Fruit fly (Drosophila melanogaster) whole organism, embryonic: ENCODE results near the gene CG42554.

Experiments
- Bdp1 ChIP-seq: fragments of 200-800 bp; sonication (Bioruptor generic); optimal IDR thresholded peaks from 3 replicates; lab custom pipeline; 2016; ENCODE audit warnings: missing biosample characterization, missing genetic modification characterization
- C15 ChIP-seq: fragments of 200-800 bp; sonication (Bioruptor generic); IDR thresholded peaks from 3 replicates; pipeline ENCODE4 v1.3.6; 2022; ENCODE audit warnings: missing biosample characterization, missing genetic modification characterization
- CG10209 ChIP-seq: fragments of 200-800 bp; sonication (Bioruptor generic); optimal IDR thresholded peaks from 3 replicates; lab custom pipeline; 2017; ENCODE audit warnings: missing biosample characterization, mild to moderate bottlenecking, missing genetic modification characterization, missing genetic modification reagents
- CG11093 ChIP-seq: fragments of 200-800 bp; sonication (Bioruptor generic); IDR thresholded peaks from 3 replicates; pipeline ENCODE4 v1.3.6; 2022; ENCODE audit warnings: missing biosample characterization, missing genetic modification characterization
- CG11247 ChIP-seq: fragments of 200-800 bp; sonication (Bioruptor generic); IDR thresholded peaks from 2 replicates; pipeline ENCODE4 v1.3.6; 2022; ENCODE audit warnings: missing biosample characterization, missing genetic modification characterization
- CG11560 ChIP-seq: fragments of 200-800 bp; sonication (Bioruptor generic); IDR thresholded peaks from 3 replicates; pipeline ENCODE4 v1.3.6; 2022; ENCODE audit warnings: missing biosample characterization, missing genetic modification characterization
- CG12071 ChIP-seq: fragments of 200-800 bp; sonication (Bioruptor generic); optimal IDR thresholded peaks from 3 replicates; lab custom pipeline; 2018; ENCODE audit warnings: missing biosample characterization, mild to moderate bottlenecking, missing genetic modification characterization
- CG12659 ChIP-seq: fragments of 200-800 bp; sonication (Bioruptor generic); optimal IDR thresholded peaks from 3 replicates; lab custom pipeline; 2017; ENCODE audit warnings: mild to moderate bottlenecking, missing biosample characterization, missing genetic modification reagents, missing genetic modification characterization
- CG17568 ChIP-seq: fragments of 200-800 bp; sonication (Bioruptor generic); optimal IDR thresholded peaks from 2 replicates; lab custom pipeline; 2018; ENCODE audit warnings: missing biosample characterization, mild to moderate bottlenecking, missing genetic modification characterization, moderate library complexity
- CG18599 ChIP-seq: fragments of 200-800 bp; sonication (Bioruptor generic); optimal IDR thresholded peaks from 3 replicates; lab custom pipeline; 2017; ENCODE audit warnings: missing biosample characterization, missing genetic modification characterization, mild to moderate bottlenecking, moderate library complexity, missing genetic modification reagents
- CG18619 ChIP-seq: fragments of 200-800 bp; sonication (Bioruptor generic); optimal IDR thresholded peaks from 3 replicates; lab custom pipeline; 2017; ENCODE audit warnings: missing biosample characterization, mild to moderate bottlenecking, missing genetic modification characterization
- CG2120 ChIP-seq: fragments of 200-800 bp; sonication (Bioruptor generic); optimal IDR thresholded peaks from 3 replicates; lab custom pipeline; 2016; ENCODE audit warnings: missing biosample characterization, missing genetic modification characterization
- CG2712 ChIP-seq: fragments of 200-800 bp; optimal IDR thresholded peaks from 3 replicates; lab custom pipeline; 2019; ENCODE audit warnings: missing biosample characterization, mild to moderate bottlenecking, missing genetic modification characterization, moderate library complexity
- CG32532 ChIP-seq: fragments of 200-800 bp; sonication (Bioruptor generic); IDR thresholded peaks from 2 replicates; pipeline ENCODE4 v1.3.6; 2022; ENCODE audit warnings: missing biosample characterization, missing genetic modification characterization
- CG32772 ChIP-seq: fragments of 200-800 bp; sonication (Bioruptor generic); IDR thresholded peaks from 2 replicates; pipeline ENCODE4 v1.3.6; 2022; ENCODE audit warnings: missing biosample characterization, missing genetic modification characterization
- CG34224 ChIP-seq: fragments of 200-800 bp; sonication (Bioruptor generic); IDR thresholded peaks from 3 replicates; pipeline ENCODE4 v1.3.6; 2022; ENCODE audit warnings: missing biosample characterization, missing genetic modification characterization; ENCODE audit not compliant: partially characterized antibody
- CG3995 ChIP-seq: fragments of 200-800 bp; sonication (Bioruptor generic); optimal IDR thresholded peaks from 3 replicates; lab custom pipeline; 2016; ENCODE audit warnings: missing biosample characterization, missing genetic modification characterization
- CG4404 ChIP-seq: fragments of 200-800 bp; sonication (Bioruptor generic); IDR thresholded peaks from 2 replicates; pipeline ENCODE4 v1.3.6; 2022; ENCODE audit warnings: missing biosample characterization, missing genetic modification characterization
- CG6654 ChIP-seq: fragments of 200-800 bp; sonication (Bioruptor generic); optimal IDR thresholded peaks from 2 replicates; lab custom pipeline; 2017; ENCODE audit warnings: missing biosample characterization, mild to moderate bottlenecking, missing genetic modification characterization
- CG7963 ChIP-seq: fragments of 200-800 bp; sonication (Bioruptor generic); IDR thresholded peaks from 3 replicates; pipeline ENCODE4 v1.3.6; 2022; ENCODE audit warnings: missing biosample characterization, missing genetic modification characterization; ENCODE audit not compliant: partially characterized antibody
- CG8290 ChIP-seq, 3 experiments: fragments of 200-800 bp; sonication (Bioruptor generic); optimal IDR thresholded peaks; 2 replicates each; lab custom pipeline; 2016 to 2019; ENCODE audit warnings: missing biosample characterization in 3 of 3, missing genetic modification characterization in 3 of 3, mild to moderate bottlenecking in 2 of 3, moderate library complexity in 1 of 3
- CG8924 ChIP-seq: fragments of 200-800 bp; optimal IDR thresholded peaks from 3 replicates; lab custom pipeline; 2019; ENCODE audit warnings: missing biosample characterization, mild to moderate bottlenecking, missing genetic modification characterization, moderate library complexity
- Dad ChIP-seq: fragments of 200-800 bp; sonication (Bioruptor generic); optimal IDR thresholded peaks from 3 replicates; lab custom pipeline; 2016; ENCODE audit warnings: missing biosample characterization, missing genetic modification characterization
- Eip74EF ChIP-seq, 2 experiments: fragments of 200-800 bp in 1 of 2; fragments of >200 bp in 1 of 2; sonication (Bioruptor generic) in 1 of 2; optimal IDR thresholded peaks; 2 replicates each; lab custom pipeline; 2017 to 2019; ENCODE audit warnings: missing biosample characterization in 2 of 2, missing genetic modification characterization in 2 of 2, mild to moderate bottlenecking in 1 of 2, moderate library complexity in 1 of 2
- Ets97D ChIP-seq: fragments of 200-800 bp; sonication (Bioruptor generic); optimal IDR thresholded peaks from 3 replicates; lab custom pipeline; 2016; ENCODE audit warnings: missing biosample characterization, missing genetic modification characterization
- Fer2 ChIP-seq: fragments of 200-800 bp; sonication (Bioruptor generic); optimal IDR thresholded peaks from 2 replicates; lab custom pipeline; 2018; ENCODE audit warnings: missing biosample characterization, mild to moderate bottlenecking, missing genetic modification characterization, moderate library complexity
- H15 ChIP-seq: fragments of 200-800 bp; sonication (Bioruptor generic); IDR thresholded peaks from 3 replicates; pipeline ENCODE4 v1.3.6; 2022; ENCODE audit warnings: missing biosample characterization, missing genetic modification characterization
- H2.0 ChIP-seq: fragments of 200-800 bp; sonication (Bioruptor generic); IDR thresholded peaks from 2 replicates; pipeline ENCODE4 v1.3.6; 2022; ENCODE audit warnings: missing biosample characterization, missing genetic modification characterization
- MESR4 ChIP-seq: fragments of 200-800 bp; sonication (Bioruptor generic); optimal IDR thresholded peaks from 2 replicates; lab custom pipeline; 2018; ENCODE audit warnings: missing biosample characterization, mild to moderate bottlenecking, missing genetic modification characterization, moderate library complexity
- NK7.1 ChIP-seq: fragments of 200-800 bp; sonication (Bioruptor generic); optimal IDR thresholded peaks from 3 replicates; lab custom pipeline; 2016; ENCODE audit warnings: missing biosample characterization, missing genetic modification characterization
- Nf-YA ChIP-seq: fragments of 200-800 bp; sonication (Bioruptor generic); IDR thresholded peaks from 2 replicates; pipeline ENCODE4 v1.3.6; 2022; ENCODE audit warnings: missing biosample characterization, missing genetic modification characterization
- Nf-YB ChIP-seq: fragments of 200-800 bp; sonication (Bioruptor generic); optimal IDR thresholded peaks from 3 replicates; lab custom pipeline; 2019; ENCODE audit warnings: missing biosample characterization, mild to moderate bottlenecking, missing genetic modification characterization, moderate library complexity
- Side ChIP-seq: fragments of 200-800 bp; sonication (Bioruptor generic); optimal IDR thresholded peaks from 2 replicates; lab custom pipeline; 2016; ENCODE audit warnings: missing biosample characterization, missing genetic modification characterization
- Six4 ChIP-seq: fragments of 200-800 bp; sonication (Bioruptor generic); optimal IDR thresholded peaks from 2 replicates; lab custom pipeline; 2016; ENCODE audit warnings: missing biosample characterization, missing genetic modification characterization
- Sry-δ ChIP-seq: fragments of 200-800 bp; sonication (Bioruptor generic); optimal IDR thresholded peaks from 2 replicates; lab custom pipeline; 2016; ENCODE audit warnings: missing biosample characterization, missing genetic modification characterization
- abd-A ChIP-seq: fragments of 200-800 bp; sonication (Bioruptor generic); optimal IDR thresholded peaks from 3 replicates; lab custom pipeline; 2019; ENCODE audit warnings: missing biosample characterization, mild to moderate bottlenecking, missing genetic modification characterization, moderate library complexity
- aop ChIP-seq: fragments of 200-800 bp; sonication (Bioruptor generic); IDR thresholded peaks from 2 replicates; pipeline ENCODE4 v1.3.6; 2022; ENCODE audit warnings: missing biosample characterization, missing genetic modification characterization
- cato ChIP-seq: fragments of 200-800 bp; sonication (Bioruptor generic); optimal IDR thresholded peaks from 2 replicates; lab custom pipeline; 2016; ENCODE audit warnings: missing biosample characterization, missing genetic modification characterization, borderline replicate concordance
- dm ChIP-seq: fragments of 200-800 bp; sonication (Bioruptor generic); optimal IDR thresholded peaks from 3 replicates; lab custom pipeline; 2016; ENCODE audit warnings: missing biosample characterization, missing genetic modification characterization
- eve ChIP-seq, 2 experiments: fragments of >200 bp; optimal IDR thresholded peaks; 2 replicates each; lab custom pipeline; 2017; ENCODE audit warnings: missing biosample characterization in 2 of 2, missing genetic modification characterization in 2 of 2
- gce ChIP-seq: fragments of 200-800 bp; sonication (Bioruptor generic); IDR thresholded peaks from 3 replicates; pipeline ENCODE4 v1.3.6; 2022; ENCODE audit warnings: missing biosample characterization, missing genetic modification characterization
- gsb-n ChIP-seq: fragments of 200-800 bp; sonication (Bioruptor generic); optimal IDR thresholded peaks from 3 replicates; lab custom pipeline; 2018; ENCODE audit warnings: missing biosample characterization, mild to moderate bottlenecking, missing genetic modification characterization
- her ChIP-seq: fragments of 200-800 bp; sonication (Bioruptor generic); optimal IDR thresholded peaks from 2 replicates; lab custom pipeline; 2016; ENCODE audit warnings: missing biosample characterization, missing genetic modification characterization
- jigr1 ChIP-seq: fragments of 200-800 bp; sonication (Bioruptor generic); IDR thresholded peaks from 3 replicates; pipeline ENCODE4 v1.3.6; 2022; ENCODE audit warnings: missing biosample characterization, missing genetic modification characterization
- kay ChIP-seq: fragments of 200-800 bp; sonication (Bioruptor generic); optimal IDR thresholded peaks from 2 replicates; lab custom pipeline; 2016; ENCODE audit warnings: missing biosample characterization, missing genetic modification characterization
- mirr ChIP-seq: fragments of 200-800 bp; sonication (Bioruptor generic); optimal IDR thresholded peaks from 3 replicates; lab custom pipeline; 2018; ENCODE audit warnings: missing biosample characterization, mild to moderate bottlenecking, missing genetic modification characterization
- odd ChIP-seq: fragments of 200-800 bp; sonication (Bioruptor generic); optimal IDR thresholded peaks from 2 replicates; lab custom pipeline; 2017; ENCODE audit warnings: missing biosample characterization, mild to moderate bottlenecking, missing genetic modification characterization
- pfk ChIP-seq: fragments of 200-800 bp; sonication (Bioruptor generic); optimal IDR thresholded peaks from 2 replicates; lab custom pipeline; 2018; ENCODE audit warnings: missing biosample characterization, mild to moderate bottlenecking, missing genetic modification characterization, moderate library complexity
- schlank ChIP-seq: fragments of 200-800 bp; sonication (Bioruptor generic); optimal IDR thresholded peaks from 2 replicates; lab custom pipeline; 2018; ENCODE audit warnings: missing biosample characterization, mild to moderate bottlenecking, missing genetic modification characterization
- so ChIP-seq: fragments of 200-800 bp; sonication (Bioruptor generic); IDR thresholded peaks from 3 replicates; pipeline ENCODE4 v1.3.6; 2022; ENCODE audit warnings: missing biosample characterization, missing genetic modification characterization

The CG42554 gene

dm6 chr3L:820332-820731 is 15.2 kb upstream of the CG42554 start (continued):
- TF ChIP-seq CG3995 (GFP tag; lab: Kevin White, UChicago) (no peak), Side (GFP tag; lab: Kevin White, UChicago) (no peak), CG7963 (GFP tag; lab: Robert Waterston, UW) (no peak), CG11560 (tag; lab: Robert Waterston, UW) (no peak), Sry-δ (GFP tag; lab: Kevin White, UChicago) (no peak), kay (GFP tag; lab: Kevin White, UChicago) (no peak), NK7.1 (no peak), CG18599 (peak; percentile 59), cato (GFP tag; lab: Kevin White, UChicago) (peak; percentile 54), CG8290 (GFP tag; optimal IDR thresholded peaks at IDR 0.05; lab: Kevin White, UChicago) (no peak), CG8290 (tag; optimal IDR thresholded peaks at IDR 0.05; lab: Kevin White, UChicago) (peak in 1 of 2 experiments; percentile 39), pfk (GFP tag; lab: Kevin White, UChicago) (no peak), CG32772 (GFP tag; lab: Robert Waterston, UW) (peak; percentile 75), CG4404 (GFP tag; lab: Robert Waterston, UW) (peak; percentile 28; the same call in 1 of the 2 replicates), Nf-YB (GFP tag; lab: Kevin White, UChicago) (peak; percentile 20), Six4 (peak; percentile 57), Fer2 (tag; lab: Kevin White, UChicago) (no peak), CG6654 (GFP tag; lab: Kevin White, UChicago) (peak; percentile 18), Dad (GFP tag; lab: Kevin White, UChicago) (no peak), jigr1 (GFP tag; lab: Robert Waterston, UW) (peak; percentile 33; the same call in 1 of the 3 replicates), CG34224 (GFP tag; lab: Robert Waterston, UW) (no peak), CG8924 (tag; lab: Kevin White, UChicago) (peak; percentile 63), gsb-n (tag; lab: Kevin White, UChicago) (peak; percentile 58), odd (peak; percentile 53), aop (GFP tag; lab: Robert Waterston, UW) (no peak), H2.0 (GFP tag; lab: Robert Waterston, UW) (peak; percentile 71; the same call in 1 of the 2 replicates), schlank (no peak), mirr (GFP tag; lab: Kevin White, UChicago) (no peak), eve (GFP tag; optimal IDR thresholded peaks at IDR 0.05; lab: Kevin White, UChicago) (no peak), CG18619 (peak; percentile 48), CG2120 (peak; percentile 17), CG2712 (peak; percentile 71), CG17568 (GFP tag; lab: Kevin White, UChicago) (peak; percentile 36), CG10209 (GFP tag; lab: Kevin White, UChicago) (peak; percentile 58), dm (GFP tag; lab: Kevin White, UChicago) (no peak), her (GFP tag; lab: Kevin White, UChicago) (peak; percentile 23), gce (peak; percentile 73), abd-A (no peak), CG11093 (GFP tag; lab: Robert Waterston, UW) (0 out of 3 replicates have a peak, but pooled peaks have one; percentile 29), Eip74EF (GFP tag; optimal IDR thresholded peaks at IDR 0.05; lab: Kevin White, UChicago) (peak in 1 of 2 experiments; percentile 65), CG12071 (GFP tag; lab: Kevin White, UChicago) (peak; percentile 12), so (GFP tag; lab: Robert Waterston, UW) (peak; percentile 81), CG11247 (GFP tag; lab: Robert Waterston, UW) (peak; percentile 68), Nf-YA (GFP tag; lab: Robert Waterston, UW) (no peak; the same call in 1 of the 2 replicates), H15 (GFP tag; lab: Robert Waterston, UW) (peak; percentile 80), Bdp1 (GFP tag; lab: Kevin White, UChicago) (no peak), MESR4 (no peak), CG32532 (GFP tag; lab: Robert Waterston, UW) (peak; percentile 73), Ets97D (no peak), CG12659 (GFP tag; lab: Kevin White, UChicago) (peak; percentile 58), C15 (GFP tag; lab: Robert Waterston, UW) (no peak)
